Fruit fly (Drosophila melanogaster): ENCODE results near the gene CG10559.

- TF ChIP-seq kay (GFP tag; ENCODE audit: borderline replicate concordance) (peak; percentile 84), bab1 (GFP tag; optimal IDR thresholded peaks at IDR 0.05) (no peak), Crg-1 (GFP tag; optimal IDR thresholded peaks at IDR 0.05) (no peak)
These were observed 12.0 kb downstream of the CG10559 start, which contains the start of gene CG31436 for dm6 chr3R:25303857-25304440.

Data from whole organism, adult.